Worm (Caenorhabditis elegans): ENCODE data around the gene pgap-2.

pgap-2 gene

ce11 chrIII:4721750-4722149 lies 16.4 kb downstream of the pgap-2 start, which contains the start of gene acy-1 (continued):
- TF ChIP-seq ces-1 (GFP tag; optimal IDR thresholded peaks at IDR 0.05) (no peak), hpl-2 (GFP tag; optimal IDR thresholded peaks at IDR 0.05) (no peak), unc-62 (GFP tag; optimal IDR thresholded peaks at IDR 0.05) (no peak), nhr-19 (GFP tag; conservative IDR thresholded peaks at IDR 0.05) (peak; percentile 73), egl-27 (tag; optimal IDR thresholded peaks at IDR 0.05) (peak in 1 of 2 experiments; percentile 40), aha-1 (tag; optimal IDR thresholded peaks at IDR 0.05) (no peak), nhr-76 (tag; optimal IDR thresholded peaks at IDR 0.05) (no peak), ceh-90 (tag; optimal IDR thresholded peaks at IDR 0.05) (no peak), pqm-1 (tag; optimal IDR thresholded peaks at IDR 0.05) (no peak), C34B4.2 (tag; optimal IDR thresholded peaks at IDR 0.05) (no peak), dpl-1 (GFP tag; optimal IDR thresholded peaks at IDR 0.05) (peak; percentile 58 to 75 (median 67)), ztf-11 (tag; optimal IDR thresholded peaks at IDR 0.05) (peak in 1 of 2 experiments; percentile 13), mep-1 (tag; optimal IDR thresholded peaks at IDR 0.05) (peak; percentile 79), mab-9 (GFP tag; IDR thresholded peaks at IDR 0.05) (peak; percentile 27; the same call in 1 of the 2 replicates), snpc-4 (tag; optimal IDR thresholded peaks at IDR 0.05) (peak; percentile 43), egl-13 (tag; optimal IDR thresholded peaks at IDR 0.05) (peak; percentile 47), mef-2 (tag; optimal IDR thresholded peaks at IDR 0.05) (no peak), unc-130 (tag; optimal IDR thresholded peaks at IDR 0.05) (peak; percentile 34), dsc-1 (tag; optimal IDR thresholded peaks at IDR 0.05) (peak; percentile 71), elt-3 (tag; optimal IDR thresholded peaks at IDR 0.05) (no peak), hlh-4 (tag; optimal IDR thresholded peaks at IDR 0.05) (no peak), lin-14 (GFP tag; optimal IDR thresholded peaks at IDR 0.05) (peak; percentile 97), tbx-2 (tag; optimal IDR thresholded peaks at IDR 0.05) (peak; percentile 73), nhr-90 (tag; optimal IDR thresholded peaks at IDR 0.05; ENCODE audit: poor library complexity) (no peak), sptf-1 (tag; optimal IDR thresholded peaks at IDR 0.05) (no peak), lsy-2 (tag; optimal IDR thresholded peaks at IDR 0.05) (peak; percentile 82 to 88), pag-3 (tag; optimal IDR thresholded peaks at IDR 0.05; ENCODE audit: borderline replicate concordance, insufficient read depth) (no peak), mdl-1 (tag; optimal IDR thresholded peaks at IDR 0.05) (peak in 1 of 2 experiments; percentile 2), aly-2 (tag; optimal IDR thresholded peaks at IDR 0.05) (no peak), ceh-82 (tag; optimal IDR thresholded peaks at IDR 0.05) (peak; percentile 60 to 86 (median 68)), fkh-10 (GFP tag; optimal IDR thresholded peaks at IDR 0.05) (peak; percentile 81), F16B12.6 (tag; optimal IDR thresholded peaks at IDR 0.05) (peak; percentile 25), vab-15 (tag; optimal IDR thresholded peaks at IDR 0.05) (no peak), efl-1 (optimal IDR thresholded peaks at IDR 0.05) (peak; percentile 85 to 88), efl-1 (GFP tag; optimal IDR thresholded peaks at IDR 0.05 in 1 of 2) (peak; percentile 76 to 95), lin-13 (GFP tag; optimal IDR thresholded peaks at IDR 0.05) (peak; percentile 67), swsn-7 (tag; optimal IDR thresholded peaks at IDR 0.05) (peak; percentile 84), nhr-12 (tag; optimal IDR thresholded peaks at IDR 0.05) (no peak), nhr-85 (tag) (peak; percentile 62), isw-1 (GFP tag; IDR thresholded peaks at IDR 0.05) (peak; percentile 64), nhr-71 (tag; optimal IDR thresholded peaks at IDR 0.05) (peak; percentile 91), lin-35 (GFP tag; optimal IDR thresholded peaks at IDR 0.05) (peak; percentile 50 to 76), lin-15B (tag; optimal IDR thresholded peaks at IDR 0.05) (peak; percentile 48), C16A3.4 (tag; optimal IDR thresholded peaks at IDR 0.05) (peak; percentile 35), xbp-1 (tag; optimal IDR thresholded peaks at IDR 0.05) (peak; percentile 67), nhr-11 (tag; optimal IDR thresholded peaks at IDR 0.05) (no peak), ets-5 (GFP tag; IDR thresholded peaks at IDR 0.05) (no peak), elt-2 (tag; optimal IDR thresholded peaks at IDR 0.05) (no peak), nhr-237 (tag; optimal IDR thresholded peaks at IDR 0.05) (peak; percentile 46), fos-1 (tag; optimal IDR thresholded peaks at IDR 0.05) (peak; percentile 62), nhr-20 (tag; optimal IDR thresholded peaks at IDR 0.05) (peak; percentile 58), hlh-17 (GFP tag; optimal IDR thresholded peaks at IDR 0.05; ENCODE audit: borderline replicate concordance) (no peak), fkh-8 (tag; optimal IDR thresholded peaks at IDR 0.05) (peak; percentile 83)
